Worm (Caenorhabditis elegans) whole organism, L4 larva: ENCODE data around the gene rop-1.

ENCODE experiments used
- aly-2 ChIP-seq: sonication (generic microtip); optimal IDR thresholded peaks from 2 replicates; lab custom pipeline; 2018; ENCODE audit warnings: missing biosample characterization, missing genetic modification characterization
- daf-19 ChIP-seq: fragments of 200-800 bp; sonication (Bioruptor generic); conservative IDR thresholded peaks from 2 replicates; pipeline ENCODE4 v1.3.6; 2022; ENCODE audit warnings: missing genetic modification characterization, missing compliant biosample characterization
- duxl-1 ChIP-seq: sonication (generic microtip); optimal IDR thresholded peaks from 2 replicates; lab custom pipeline; 2016; ENCODE audit warnings: mild to moderate bottlenecking, missing genetic modification characterization, moderate library complexity, missing compliant biosample characterization; ENCODE audit not compliant: poor library complexity
- jun-1 ChIP-seq: fragments of 150-350 bp; optimal IDR thresholded peaks from 2 replicates; lab custom pipeline; 2014; ENCODE audit warnings: missing biosample characterization, missing genetic modification reagents, missing genetic modification characterization
- lin-13 ChIP-seq: fragments of 150-350 bp; optimal IDR thresholded peaks from 2 replicates; lab custom pipeline; 2014; ENCODE audit warnings: missing biosample characterization, missing genetic modification reagents, missing genetic modification characterization
- mep-1 ChIP-seq: fragments of 150-350 bp; sonication (generic microtip); optimal IDR thresholded peaks from 3 replicates; lab custom pipeline; 2014; ENCODE audit warnings: missing biosample characterization, missing genetic modification characterization
- nhr-11 ChIP-seq: fragments of 150-350 bp; optimal IDR thresholded peaks from 2 replicates; lab custom pipeline; 2014; ENCODE audit warnings: missing biosample characterization, missing genetic modification characterization
- nhr-28 ChIP-seq: fragments of 150-350 bp; optimal IDR thresholded peaks from 2 replicates; lab custom pipeline; 2014; ENCODE audit warnings: missing biosample characterization, missing genetic modification characterization
- snpc-4 ChIP-seq: fragments of 150-350 bp; optimal IDR thresholded peaks from 2 replicates; lab custom pipeline; 2014; ENCODE audit warnings: missing biosample characterization, missing genetic modification characterization
- unc-62 ChIP-seq, 3 experiments: fragments of 150-350 bp in 1 of 3; sonication (generic microtip); optimal IDR thresholded peaks in 2 of 3; peaks in 1 of 3; 1 replicate in 1 of 3; 2 replicates in 2 of 3; lab custom pipeline; 2014 to 2017; ENCODE audit warnings: missing biosample characterization in 3 of 3, missing genetic modification characterization in 3 of 3, missing genetic modification reagents in 3 of 3, missing genotype in 1 of 3
- vab-7 ChIP-seq: fragments of 200-800 bp; sonication (Bioruptor generic); IDR thresholded peaks from 2 replicates; pipeline ENCODE4 v1.3.6; 2022; ENCODE audit warnings: missing genetic modification reagents, missing genetic modification characterization, missing compliant biosample characterization

DNA sequence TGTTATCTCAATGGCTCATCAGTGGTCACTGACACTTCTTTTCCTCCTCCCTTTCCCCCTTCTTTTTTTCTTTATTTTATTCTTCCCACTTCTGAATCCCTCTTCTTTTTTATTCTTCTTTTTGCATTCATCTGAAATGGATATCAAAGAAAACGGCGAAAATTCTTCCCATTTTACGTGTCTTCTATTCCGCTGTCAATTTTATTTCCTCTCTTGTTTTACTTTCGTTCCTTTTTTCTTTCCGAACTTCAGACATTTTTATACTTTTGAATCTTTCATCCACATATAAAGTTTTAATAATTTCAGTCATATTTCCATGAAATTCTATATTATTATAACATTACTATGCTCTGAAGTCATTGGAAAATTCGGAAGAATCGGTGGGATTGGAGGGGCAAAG lies 32.4 kb upstream of the rop-1 start, which contains the start of gene B0024.3:
- TF ChIP-seq aly-2 (tag; lab: Kevin White, UChicago), result no peak
- TF ChIP-seq duxl-1 (tag; lab: Kevin White, UChicago), result no peak
- no peak for TF ChIP-seq snpc-4
- no peak for TF ChIP-seq lin-13 (GFP tag; lab: Kevin White, UChicago)
- TF ChIP-seq nhr-28 (tag; lab: Kevin White, UChicago), result no peak
- TF ChIP-seq vab-7 (GFP tag; lab: Robert Waterston, UW), result no peak
- TF ChIP-seq daf-19 (GFP tag; lab: Robert Waterston, UW), result no peak
- TF ChIP-seq unc-62 (GFP tag; optimal IDR thresholded peaks at IDR 0.05 in 1 of 2; lab: Kevin White, UChicago), result no peak
- TF ChIP-seq unc-62 (tag; optimal IDR thresholded peaks at IDR 0.05; lab: Kevin White, UChicago), result no peak
- no peak for TF ChIP-seq nhr-11
- no peak for TF ChIP-seq jun-1 (tag; lab: Kevin White, UChicago)
- no peak for TF ChIP-seq mep-1 (tag; lab: Kevin White, UChicago)
